Fruit fly (Drosophila melanogaster): ENCODE measurements around the gene heca.

Gene heca

dm6 chr3R:30252317-30252716, 25.4 kb upstream of the heca start:
- TF ChIP-seq ttk (optimal IDR thresholded peaks at IDR 0.05) (no peak), Sin3A (optimal IDR thresholded peaks at IDR 0.05) (no peak), insv (optimal IDR thresholded peaks at IDR 0.05) (no peak), psq (optimal IDR thresholded peaks at IDR 0.05) (no peak), h (optimal IDR thresholded peaks at IDR 0.05) (no peak), Myc (optimal IDR thresholded peaks at IDR 0.05) (no peak)

dm6 chr3R:30252882-30253281, 24.9 kb upstream of the heca start, which contains the start of gene CG18404:
Gene CG18404, plus strand, starts transcription at chr3R:30253182.
- TF ChIP-seq h (optimal IDR thresholded peaks at IDR 0.05) (no peak), Sin3A (optimal IDR thresholded peaks at IDR 0.05) (no peak), ttk (optimal IDR thresholded peaks at IDR 0.05) (no peak), Myc (optimal IDR thresholded peaks at IDR 0.05) (no peak), insv (optimal IDR thresholded peaks at IDR 0.05) (no peak), psq (optimal IDR thresholded peaks at IDR 0.05) (no peak)

- TF ChIP-seq ttk (optimal IDR thresholded peaks at IDR 0.05) (no peak), Myc (optimal IDR thresholded peaks at IDR 0.05) (no peak), h (optimal IDR thresholded peaks at IDR 0.05) (no peak), Sin3A (optimal IDR thresholded peaks at IDR 0.05) (no peak), psq (optimal IDR thresholded peaks at IDR 0.05) (no peak), insv (optimal IDR thresholded peaks at IDR 0.05) (no peak)
Observed at dm6 chr3R:30255255-30256121, 22.2 kb upstream of the heca start.

- TF ChIP-seq h (optimal IDR thresholded peaks at IDR 0.05) = no peak
- TF ChIP-seq Sin3A (optimal IDR thresholded peaks at IDR 0.05) = no peak
- no peak for TF ChIP-seq Myc (optimal IDR thresholded peaks at IDR 0.05)
- TF ChIP-seq psq (optimal IDR thresholded peaks at IDR 0.05) = no peak
- no peak for TF ChIP-seq ttk (optimal IDR thresholded peaks at IDR 0.05)
- no peak for TF ChIP-seq insv (optimal IDR thresholded peaks at IDR 0.05)
Observed at dm6 chr3R:30256233-30256632, 21.5 kb upstream of the heca start.

DNA sequence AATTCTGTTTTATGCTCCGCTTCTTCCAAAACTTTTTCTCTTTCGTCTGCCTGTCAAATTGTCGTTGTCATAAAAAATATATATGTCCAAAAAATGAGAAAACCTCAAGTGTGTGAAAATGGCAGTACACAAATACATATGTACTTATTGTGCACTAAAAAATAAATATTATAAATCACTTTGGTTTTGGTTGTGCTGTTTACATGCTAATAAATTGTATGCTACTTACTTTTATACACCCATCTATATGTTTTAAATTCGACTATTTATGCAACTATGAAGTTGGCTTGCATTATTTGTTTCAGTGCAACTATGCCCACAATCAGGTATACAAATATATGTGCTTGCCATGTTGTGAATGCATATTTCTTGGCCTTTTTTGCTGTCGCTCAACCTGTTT, 20.1 kb upstream of the heca start:
- TF ChIP-seq insv (optimal IDR thresholded peaks at IDR 0.05) = no peak
- TF ChIP-seq psq (optimal IDR thresholded peaks at IDR 0.05) = no peak
- TF ChIP-seq ttk (optimal IDR thresholded peaks at IDR 0.05) = no peak
- no peak for TF ChIP-seq Sin3A (optimal IDR thresholded peaks at IDR 0.05)
- no peak for TF ChIP-seq Myc (optimal IDR thresholded peaks at IDR 0.05)
- TF ChIP-seq h (optimal IDR thresholded peaks at IDR 0.05) = no peak

DNA sequence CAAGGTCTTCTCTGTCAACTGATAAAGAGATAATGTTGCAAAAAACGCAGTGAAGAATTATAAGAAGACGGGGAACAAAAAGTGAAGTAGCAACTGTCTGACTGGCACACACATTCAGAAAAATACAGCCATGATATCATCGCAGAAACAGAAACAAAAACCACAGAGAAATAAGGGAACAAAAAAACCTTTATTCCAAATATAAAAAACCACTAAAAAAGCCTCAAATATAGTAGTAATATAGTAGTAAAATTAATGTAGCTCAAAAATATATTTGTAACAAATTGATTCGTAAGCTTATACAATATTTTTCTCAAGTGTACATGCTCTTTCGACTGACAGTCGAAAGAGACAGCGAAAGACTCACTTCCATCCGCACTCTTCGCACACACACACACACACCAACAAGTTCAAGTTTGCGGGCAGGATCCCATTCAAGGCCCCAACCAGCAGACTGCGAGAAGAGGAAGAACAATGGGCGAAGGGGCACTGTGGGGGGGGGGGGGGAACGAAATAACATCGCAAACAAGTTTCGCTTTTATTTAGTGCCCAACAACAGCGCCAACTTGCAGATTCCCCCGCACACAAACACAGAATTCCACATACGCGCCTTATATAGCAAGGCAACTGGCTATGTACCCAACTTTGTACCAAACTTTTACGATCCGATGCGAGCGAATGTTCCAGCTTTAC, 19.3 kb upstream of the heca start:
- TF ChIP-seq ttk (optimal IDR thresholded peaks at IDR 0.05) (no peak), h (optimal IDR thresholded peaks at IDR 0.05) (no peak), insv (optimal IDR thresholded peaks at IDR 0.05) (no peak), Myc (optimal IDR thresholded peaks at IDR 0.05) (no peak), Sin3A (optimal IDR thresholded peaks at IDR 0.05) (no peak), psq (optimal IDR thresholded peaks at IDR 0.05) (no peak)

DNA sequence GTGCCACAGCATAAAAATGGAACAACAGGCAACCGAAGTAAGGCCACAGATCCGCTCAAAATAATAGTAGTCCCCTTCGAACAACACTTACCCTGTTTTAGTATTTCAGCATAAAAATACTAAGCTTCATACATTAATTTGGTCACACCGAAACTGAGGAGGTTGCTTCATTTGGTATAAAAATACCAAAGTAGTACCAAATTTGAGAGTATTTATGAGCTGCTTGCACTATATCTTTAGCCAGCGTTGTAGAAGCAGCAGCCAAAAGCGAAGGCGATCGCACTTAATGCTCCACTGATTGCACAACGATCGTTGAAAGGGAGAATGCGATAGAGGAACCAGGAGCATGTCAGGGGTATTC, 18.8 kb upstream of the heca start:
- no peak for TF ChIP-seq h (optimal IDR thresholded peaks at IDR 0.05)
- no peak for TF ChIP-seq ttk (optimal IDR thresholded peaks at IDR 0.05)
- no peak for TF ChIP-seq insv (optimal IDR thresholded peaks at IDR 0.05)
- TF ChIP-seq Sin3A (optimal IDR thresholded peaks at IDR 0.05) = no peak
- no peak for TF ChIP-seq psq (optimal IDR thresholded peaks at IDR 0.05)
- no peak for TF ChIP-seq Myc (optimal IDR thresholded peaks at IDR 0.05)

- TF ChIP-seq h (optimal IDR thresholded peaks at IDR 0.05) (no peak), ttk (optimal IDR thresholded peaks at IDR 0.05) (no peak), psq (optimal IDR thresholded peaks at IDR 0.05) (no peak), Sin3A (optimal IDR thresholded peaks at IDR 0.05) (no peak), insv (optimal IDR thresholded peaks at IDR 0.05) (no peak), Myc (optimal IDR thresholded peaks at IDR 0.05) (no peak)
Observed at dm6 chr3R:30259561-30259960, 18.2 kb upstream of the heca start.

DNA sequence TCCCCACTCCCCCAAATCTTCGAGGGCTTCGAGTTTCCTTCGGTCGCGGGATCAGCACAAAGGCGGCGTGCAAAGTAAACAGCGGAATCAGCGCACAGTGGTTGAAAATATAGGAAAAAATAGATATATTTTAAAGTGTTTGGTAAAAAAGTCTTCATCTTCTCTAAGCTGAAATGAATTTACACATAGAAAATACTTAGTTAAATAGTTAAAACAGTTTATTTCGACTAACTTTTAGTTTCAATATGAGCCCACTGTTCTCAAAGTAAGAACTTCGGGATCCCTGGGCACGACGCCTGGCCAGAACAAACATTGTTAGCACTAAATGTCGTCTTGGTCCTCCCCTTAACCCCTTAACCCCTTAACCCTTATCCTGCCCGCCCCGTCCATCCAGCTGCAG, 15.9 kb upstream of the heca start:
- TF ChIP-seq psq (optimal IDR thresholded peaks at IDR 0.05) (no peak), Myc (optimal IDR thresholded peaks at IDR 0.05) (no peak), ttk (optimal IDR thresholded peaks at IDR 0.05) (no peak)

DNA sequence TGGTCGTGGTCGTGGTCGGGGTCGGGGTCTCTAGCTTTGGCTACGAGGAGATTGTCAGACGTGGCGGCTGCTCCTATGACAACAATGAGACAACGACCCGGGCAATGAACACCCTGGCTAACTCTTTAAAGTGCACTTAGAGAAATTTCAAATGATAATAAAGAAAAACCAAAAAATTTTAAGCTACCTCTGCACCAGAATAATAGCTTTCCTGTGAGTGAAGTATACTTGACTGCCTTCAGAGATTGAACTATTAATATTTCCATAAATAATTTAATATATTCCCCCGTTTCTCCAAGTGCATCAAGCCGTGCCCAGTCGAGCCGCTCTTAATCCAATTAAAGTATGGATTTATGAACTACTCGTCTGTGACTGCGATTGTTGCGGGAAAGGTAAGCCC, 14.0 kb upstream of the heca start:
- no peak for TF ChIP-seq psq (optimal IDR thresholded peaks at IDR 0.05)
- TF ChIP-seq Myc (optimal IDR thresholded peaks at IDR 0.05) = no peak
- no peak for TF ChIP-seq insv (optimal IDR thresholded peaks at IDR 0.05)
- TF ChIP-seq Sin3A (optimal IDR thresholded peaks at IDR 0.05) = no peak
- TF ChIP-seq h (optimal IDR thresholded peaks at IDR 0.05) = no peak

DNA sequence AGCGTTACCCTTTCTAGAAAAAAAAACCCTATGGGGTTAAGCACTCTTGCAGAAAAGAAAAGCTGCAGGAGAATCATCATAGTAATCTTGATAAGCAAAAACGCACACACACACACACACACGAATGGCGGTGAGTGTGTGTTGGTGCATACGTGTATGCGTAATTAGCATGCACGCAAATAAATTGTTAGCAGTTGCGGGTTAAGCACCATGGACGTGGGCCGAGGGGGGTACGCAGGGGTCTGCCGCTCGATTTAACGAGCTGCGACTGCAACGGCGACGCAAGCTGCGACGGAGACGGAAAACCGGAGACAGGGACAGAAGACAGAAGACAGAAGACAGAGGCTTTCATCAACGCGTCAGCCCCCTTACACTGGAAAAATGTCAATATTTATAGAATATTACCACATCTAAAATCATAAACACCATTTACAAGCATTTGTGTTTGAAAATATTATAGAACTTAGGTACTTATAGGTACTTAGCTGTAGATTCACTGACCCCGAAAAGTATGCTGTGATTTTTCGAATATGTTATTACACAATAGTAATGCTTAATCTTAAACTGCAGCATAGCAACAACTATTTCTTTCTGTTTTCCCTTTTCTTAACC, 13.0 kb upstream of the heca start:
- no peak for TF ChIP-seq Myc (optimal IDR thresholded peaks at IDR 0.05)
- no peak for TF ChIP-seq h (optimal IDR thresholded peaks at IDR 0.05)
- no peak for TF ChIP-seq psq (optimal IDR thresholded peaks at IDR 0.05)
- TF ChIP-seq Sin3A (optimal IDR thresholded peaks at IDR 0.05) = no peak
- TF ChIP-seq ttk (optimal IDR thresholded peaks at IDR 0.05) = no peak
- no peak for TF ChIP-seq insv (optimal IDR thresholded peaks at IDR 0.05)

DNA sequence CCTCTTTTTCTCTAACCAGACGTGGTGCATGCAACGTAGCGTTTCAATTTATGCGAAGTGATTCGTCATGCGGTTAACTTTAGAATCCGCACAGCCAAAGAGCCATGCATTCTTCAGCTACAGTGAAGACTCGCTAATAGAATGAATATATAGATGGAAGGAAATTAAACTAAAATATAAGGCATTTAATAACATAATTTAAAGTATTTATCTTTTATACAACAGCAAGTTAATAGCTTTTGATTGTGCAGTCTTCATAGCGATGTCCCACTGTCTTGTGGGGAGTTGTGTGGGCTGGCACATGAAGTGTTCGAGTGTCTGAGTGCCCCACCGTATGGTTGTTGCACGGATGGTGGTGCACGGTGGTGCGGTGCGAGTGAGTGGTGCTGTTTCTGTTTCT, 12.3 kb upstream of the heca start:
- no peak for TF ChIP-seq ttk (optimal IDR thresholded peaks at IDR 0.05)
- no peak for TF ChIP-seq Myc (optimal IDR thresholded peaks at IDR 0.05)
- no peak for TF ChIP-seq psq (optimal IDR thresholded peaks at IDR 0.05)
- TF ChIP-seq insv (optimal IDR thresholded peaks at IDR 0.05) = no peak
- no peak for TF ChIP-seq Sin3A (optimal IDR thresholded peaks at IDR 0.05)
- no peak for TF ChIP-seq h (optimal IDR thresholded peaks at IDR 0.05)

Data from Kc167 (cell line).